Fruit fly (Drosophila melanogaster) whole organism, pupa: ENCODE results near the gene HDAC4.

Source experiments
- CG10348 ChIP-seq: fragments of 200-800 bp; sonication (Bioruptor generic); IDR thresholded peaks from 2 replicates; pipeline ENCODE4 v1.3.6; 2022; ENCODE audit warnings: missing biosample characterization, missing genetic modification characterization
- CG12605 ChIP-seq: fragments of 200-800 bp; sonication (Bioruptor generic); IDR thresholded peaks from 2 replicates; pipeline ENCODE4 v1.3.6; 2022; ENCODE audit warnings: missing biosample characterization, missing genetic modification characterization
- CG13204 ChIP-seq: fragments of 200-800 bp; sonication (Bioruptor generic); optimal IDR thresholded peaks from 2 replicates; lab custom pipeline; 2018; ENCODE audit warnings: missing biosample characterization, mild to moderate bottlenecking, missing genetic modification characterization, moderate library complexity
- CG17806 ChIP-seq: fragments of 200-800 bp; sonication (Bioruptor generic); optimal IDR thresholded peaks from 2 replicates; lab custom pipeline; 2018; ENCODE audit warnings: missing biosample characterization, mild to moderate bottlenecking, missing genetic modification characterization, moderate library complexity
- CG32121 ChIP-seq: fragments of 200-800 bp; sonication (Bioruptor generic); IDR thresholded peaks from 2 replicates; pipeline ENCODE4 v1.3.6; 2022; ENCODE audit warnings: missing biosample characterization, missing genetic modification characterization
- CG8159 ChIP-seq: fragments of 200-800 bp; sonication (Bioruptor generic); optimal IDR thresholded peaks from 3 replicates; lab custom pipeline; 2018; ENCODE audit warnings: missing biosample characterization, mild to moderate bottlenecking, missing genetic modification characterization, moderate library complexity
- CG9948 ChIP-seq: fragments of 200-800 bp; sonication (Bioruptor generic); optimal IDR thresholded peaks from 2 replicates; lab custom pipeline; 2018; ENCODE audit warnings: missing biosample characterization, mild to moderate bottlenecking, missing genetic modification characterization, moderate library complexity
- EcR ChIP-seq: fragments of 200-800 bp; sonication (Bioruptor generic); optimal IDR thresholded peaks from 3 replicates; lab custom pipeline; 2019; ENCODE audit warnings: missing biosample characterization, missing genetic modification characterization, mild to moderate bottlenecking, moderate library complexity, missing genetic modification reagents
- Pif1A ChIP-seq: fragments of 200-800 bp; sonication (Bioruptor generic); optimal IDR thresholded peaks from 3 replicates; lab custom pipeline; 2016; ENCODE audit warnings: missing biosample characterization, missing genetic modification characterization
- gl ChIP-seq: fragments of 200-800 bp; sonication (Bioruptor generic); optimal IDR thresholded peaks from 2 replicates; lab custom pipeline; 2018; ENCODE audit warnings: missing biosample characterization, mild to moderate bottlenecking, missing genetic modification characterization
- rn ChIP-seq: fragments of 200-800 bp; sonication (Bioruptor generic); IDR thresholded peaks from 2 replicates; pipeline ENCODE4 v1.3.6; 2022; ENCODE audit warnings: missing biosample characterization, missing genetic modification characterization

- TF ChIP-seq CG17806 (no peak), CG8159 (tag; lab: Kevin White, UChicago) (no peak), CG10348 (GFP tag; lab: Robert Waterston, UW) (no peak), Pif1A (GFP tag; lab: Kevin White, UChicago) (no peak), CG13204 (GFP tag; lab: Kevin White, UChicago) (no peak), rn (no peak), CG12605 (GFP tag; lab: Robert Waterston, UW) (no peak), gl (tag; lab: Kevin White, UChicago) (no peak), EcR (GFP tag; lab: Kevin White, UChicago) (no peak), CG9948 (no peak), CG32121 (GFP tag; lab: Robert Waterston, UW) (no peak)
Measured at dm6 chrX:13315463-13315817, 30.0 kb upstream of the HDAC4 start.
